Worm (Caenorhabditis elegans) whole organism, late embryonic: Measurements from ENCODE around the gene W05B10.4.

ENCODE experiments used
- C08G9.2 ChIP-seq: sonication (generic microtip); optimal IDR thresholded peaks from 2 replicates; lab custom pipeline; 2016; ENCODE audit warnings: mild to moderate bottlenecking, missing genetic modification characterization, moderate library complexity, missing compliant biosample characterization
- C38D4.7 ChIP-seq: fragments of 200-800 bp; sonication (Bioruptor generic); optimal IDR thresholded peaks from 2 replicates; lab custom pipeline; 2018; ENCODE audit warnings: mild to moderate bottlenecking, missing genetic modification characterization, moderate library complexity, missing compliant biosample characterization
- K09A11.1 ChIP-seq: sonication (generic microtip); optimal IDR thresholded peaks from 2 replicates; lab custom pipeline; 2017; ENCODE audit warnings: antibody characterized with exemption, mild to moderate bottlenecking, missing genetic modification characterization, missing compliant biosample characterization; ENCODE audit not compliant: insufficient read depth
- Y22D7AL.16 ChIP-seq: sonication (generic microtip); optimal IDR thresholded peaks from 2 replicates; lab custom pipeline; 2016; ENCODE audit warnings: missing genetic modification characterization, missing compliant biosample characterization
- ahr-1 ChIP-seq: sonication (generic microtip); optimal IDR thresholded peaks from 2 replicates; lab custom pipeline; 2016; ENCODE audit warnings: missing genetic modification characterization, missing compliant biosample characterization
- ceh-18 ChIP-seq: sonication (generic microtip); optimal IDR thresholded peaks from 2 replicates; lab custom pipeline; 2016; ENCODE audit warnings: missing genetic modification characterization, missing compliant biosample characterization
- ceh-19 ChIP-seq: fragments of 200-800 bp; sonication (Bioruptor generic); optimal IDR thresholded peaks from 2 replicates; lab custom pipeline; 2018; ENCODE audit warnings: mild to moderate bottlenecking, missing genetic modification characterization, missing compliant biosample characterization
- ceh-2 ChIP-seq: sonication (generic microtip); optimal IDR thresholded peaks from 2 replicates; lab custom pipeline; 2016; ENCODE audit warnings: missing genotype, missing genetic modification characterization, missing compliant biosample characterization
- ceh-22 ChIP-seq: sonication (generic microtip); optimal IDR thresholded peaks from 2 replicates; lab custom pipeline; 2017; ENCODE audit warnings: missing biosample characterization, missing genetic modification characterization
- ceh-24 ChIP-seq: sonication (generic microtip); optimal IDR thresholded peaks from 2 replicates; lab custom pipeline; 2016; ENCODE audit warnings: mild to moderate bottlenecking, missing genetic modification characterization, missing compliant biosample characterization
- ceh-31 ChIP-seq: sonication (generic microtip); optimal IDR thresholded peaks from 2 replicates; lab custom pipeline; 2016; ENCODE audit warnings: missing genetic modification characterization, missing compliant biosample characterization
- ceh-34 ChIP-seq: sonication (generic microtip); optimal IDR thresholded peaks from 2 replicates; lab custom pipeline; 2016; ENCODE audit warnings: mild to moderate bottlenecking, missing genetic modification characterization, missing compliant biosample characterization
- ceh-48 ChIP-seq: sonication (generic microtip); optimal IDR thresholded peaks from 2 replicates; lab custom pipeline; 2016; ENCODE audit warnings: missing genetic modification characterization, inconsistent platforms, missing compliant biosample characterization
- dmd-4 ChIP-seq: sonication (generic microtip); optimal IDR thresholded peaks from 2 replicates; lab custom pipeline; 2016; ENCODE audit warnings: borderline replicate concordance, missing genetic modification characterization, missing compliant biosample characterization
- elt-2 ChIP-seq: sonication (generic microtip); optimal IDR thresholded peaks from 2 replicates; lab custom pipeline; 2016; ENCODE audit warnings: missing genetic modification reagents, missing genetic modification characterization, missing compliant biosample characterization
- elt-4 ChIP-seq: sonication (generic microtip); optimal IDR thresholded peaks from 2 replicates; lab custom pipeline; 2016; ENCODE audit warnings: missing genetic modification characterization, missing compliant biosample characterization
- eyg-1 ChIP-seq: sonication (generic microtip); optimal IDR thresholded peaks from 2 replicates; lab custom pipeline; 2016; ENCODE audit warnings: missing genotype, missing genetic modification characterization, missing compliant biosample characterization
- fkh-6 ChIP-seq: sonication (generic microtip); optimal IDR thresholded peaks from 2 replicates; lab custom pipeline; 2016; ENCODE audit warnings: missing genetic modification characterization, missing compliant biosample characterization
- hlh-15 ChIP-seq: sonication (generic microtip); optimal IDR thresholded peaks from 2 replicates; lab custom pipeline; 2016; ENCODE audit warnings: missing genetic modification characterization, missing compliant biosample characterization
- hlh-30 ChIP-seq: sonication (generic microtip); optimal IDR thresholded peaks from 2 replicates; lab custom pipeline; 2017; ENCODE audit warnings: antibody characterized with exemption, missing genetic modification characterization, missing compliant biosample characterization; ENCODE audit not compliant: insufficient read depth
- hlh-8 ChIP-seq: sonication (generic microtip); optimal IDR thresholded peaks from 2 replicates; lab custom pipeline; 2016; ENCODE audit warnings: missing genotype, missing genetic modification characterization, missing compliant biosample characterization
- mec-3 ChIP-seq: sonication (generic microtip); optimal IDR thresholded peaks from 2 replicates; lab custom pipeline; 2016; ENCODE audit warnings: borderline replicate concordance, missing genetic modification characterization, missing compliant biosample characterization
- nhr-11 ChIP-seq: fragments of 150-350 bp; optimal IDR thresholded peaks from 2 replicates; lab custom pipeline; 2014; ENCODE audit warnings: missing biosample characterization, missing genetic modification characterization
- odd-2 ChIP-seq: sonication (generic microtip); optimal IDR thresholded peaks from 2 replicates; lab custom pipeline; 2017; ENCODE audit warnings: antibody characterized with exemption, mild to moderate bottlenecking, missing genetic modification characterization, missing compliant biosample characterization
- pag-3 ChIP-seq: sonication (generic microtip); optimal IDR thresholded peaks from 2 replicates; lab custom pipeline; 2016; ENCODE audit warnings: missing compliant biosample characterization, missing genetic modification characterization, borderline replicate concordance
- pha-4 ChIP-seq: fragments of 150-350 bp; optimal IDR thresholded peaks from 2 replicates; lab custom pipeline; 2018; ENCODE audit warnings: missing biosample characterization, missing genetic modification reagents, missing genetic modification characterization
- rnt-1 ChIP-seq: sonication (generic microtip); optimal IDR thresholded peaks from 2 replicates; lab custom pipeline; 2016; ENCODE audit warnings: missing genetic modification characterization, missing compliant biosample characterization
- sox-2 ChIP-seq: fragments of 200-800 bp; sonication (Bioruptor generic); IDR thresholded peaks from 2 replicates; pipeline ENCODE4 v1.3.6; 2022; ENCODE audit warnings: missing genetic modification reagents, missing genetic modification characterization, missing compliant biosample characterization
- sox-4 ChIP-seq: sonication (generic microtip); optimal IDR thresholded peaks from 2 replicates; lab custom pipeline; 2017; ENCODE audit warnings: mild to moderate bottlenecking, missing genetic modification characterization, inconsistent platforms, missing compliant biosample characterization
- syd-9 ChIP-seq: sonication (generic microtip); optimal IDR thresholded peaks from 2 replicates; lab custom pipeline; 2016; ENCODE audit warnings: mild to moderate bottlenecking, missing genetic modification characterization, moderate library complexity, missing compliant biosample characterization
- tbx-2 ChIP-seq: sonication (generic microtip); optimal IDR thresholded peaks from 2 replicates; lab custom pipeline; 2016; ENCODE audit warnings: missing genetic modification characterization, missing compliant biosample characterization
- tbx-7 ChIP-seq: sonication (generic microtip); optimal IDR thresholded peaks from 2 replicates; lab custom pipeline; 2016; ENCODE audit warnings: missing genotype, missing genetic modification characterization, missing compliant biosample characterization
- unc-3 ChIP-seq, 2 experiments: fragments of 200-800 bp in 1 of 2; sonication (Bioruptor generic) in 1 of 2; sonication (generic microtip) in 1 of 2; conservative IDR thresholded peaks in 1 of 2; optimal IDR thresholded peaks in 1 of 2; 2 replicates each; pipeline versions ENCODE4 v1.3.6 to Lab custom; 2016 to 2022; ENCODE audit warnings: missing compliant biosample characterization in 2 of 2, missing genetic modification characterization in 2 of 2, missing genetic modification reagents in 1 of 2
- unc-42 ChIP-seq: sonication (generic microtip); optimal IDR thresholded peaks from 2 replicates; lab custom pipeline; 2016; ENCODE audit warnings: missing genotype, missing genetic modification characterization, missing compliant biosample characterization
- unc-55 ChIP-seq: sonication (generic microtip); optimal IDR thresholded peaks from 2 replicates; lab custom pipeline; 2017; ENCODE audit warnings: missing biosample characterization, missing genetic modification reagents, missing genetic modification characterization
- unc-86 ChIP-seq: sonication (generic microtip); optimal IDR thresholded peaks from 2 replicates; lab custom pipeline; 2016; ENCODE audit warnings: missing genetic modification characterization, missing compliant biosample characterization
- zip-5 ChIP-seq: sonication (generic microtip); optimal IDR thresholded peaks from 2 replicates; lab custom pipeline; 2016; ENCODE audit warnings: missing genetic modification characterization, missing compliant biosample characterization
- ztf-16 ChIP-seq: sonication (generic microtip); optimal IDR thresholded peaks from 2 replicates; lab custom pipeline; 2017; ENCODE audit warnings: missing genetic modification characterization, missing compliant biosample characterization

Gene W05B10.4

ce11 chrV:12711999-12712398, 44.0 kb downstream of the W05B10.4 start, which contains the start of gene R11D1.3:
R11D1.3 (minus strand) TSS chrV:12712099.
- TF ChIP-seq K09A11.1 (tag; lab: Kevin White, UChicago) (no peak), ceh-34 (tag; lab: Kevin White, UChicago) (no peak), C08G9.2 (tag; lab: Kevin White, UChicago) (no peak), elt-4 (tag; lab: Kevin White, UChicago) (no peak), mec-3 (no peak), syd-9 (tag; lab: Kevin White, UChicago) (no peak), ceh-48 (tag; lab: Kevin White, UChicago) (no peak), elt-2 (no peak), ahr-1 (tag; lab: Kevin White, UChicago) (no peak), ztf-16 (tag; lab: Kevin White, UChicago) (no peak), ceh-19 (GFP tag; lab: Kevin White, UChicago) (no peak), unc-55 (GFP tag; lab: Kevin White, UChicago) (no peak), eyg-1 (tag; lab: Kevin White, UChicago) (no peak), sox-2 (GFP tag; lab: Robert Waterston, UW) (no peak), Y22D7AL.16 (no peak), tbx-7 (tag; lab: Kevin White, UChicago) (no peak), hlh-30 (tag; lab: Kevin White, UChicago) (no peak), unc-86 (tag; lab: Kevin White, UChicago) (no peak)

ce11 chrV:12714120-12714519, 46.1 kb downstream of the W05B10.4 start, which contains the start of gene R11D1.4:
R11D1.4 (minus strand) TSS chrV:12714220.
- TF ChIP-seq fkh-6 (no peak), dmd-4 (no peak), unc-3 (GFP tag; conservative IDR thresholded peaks at IDR 0.05; lab: Robert Waterston, UW) (no peak), unc-3 (tag; optimal IDR thresholded peaks at IDR 0.05; lab: Kevin White, UChicago) (no peak), unc-86 (tag; lab: Kevin White, UChicago) (no peak), ceh-19 (GFP tag; lab: Kevin White, UChicago) (no peak), pag-3 (tag; lab: Kevin White, UChicago) (no peak), unc-42 (no peak), odd-2 (tag; lab: Kevin White, UChicago) (no peak), ceh-22 (no peak), hlh-15 (tag; lab: Kevin White, UChicago) (no peak), elt-4 (tag; lab: Kevin White, UChicago) (no peak), tbx-2 (tag; lab: Kevin White, UChicago) (no peak), rnt-1 (tag; lab: Kevin White, UChicago) (no peak), ceh-18 (tag; lab: Kevin White, UChicago) (no peak), sox-4 (tag; lab: Kevin White, UChicago) (no peak), hlh-30 (tag; lab: Kevin White, UChicago) (no peak)

ce11 chrV:12716447-12716846, 48.4 kb downstream of the W05B10.4 start, which contains the start of gene str-178:
str-178 (minus strand) TSS chrV:12716547.
- TF ChIP-seq unc-86 (tag; lab: Kevin White, UChicago) (no peak), zip-5 (tag; lab: Kevin White, UChicago) (no peak)

- TF ChIP-seq ceh-19 (GFP tag; lab: Kevin White, UChicago) (no peak), unc-42 (no peak), ceh-2 (no peak), C38D4.7 (no peak), hlh-8 (no peak), K09A11.1 (tag; lab: Kevin White, UChicago) (no peak), ceh-31 (tag; lab: Kevin White, UChicago) (no peak), unc-3 (GFP tag; conservative IDR thresholded peaks at IDR 0.05; lab: Robert Waterston, UW) (no peak), unc-3 (tag; optimal IDR thresholded peaks at IDR 0.05; lab: Kevin White, UChicago) (no peak), elt-2 (no peak), hlh-30 (tag; lab: Kevin White, UChicago) (no peak), nhr-11 (tag; lab: Kevin White, UChicago) (no peak), unc-86 (tag; lab: Kevin White, UChicago) (no peak), mec-3 (no peak), ceh-24 (tag; lab: Kevin White, UChicago) (no peak), pha-4 (tag; lab: Kevin White, UChicago) (no peak), fkh-6 (no peak)
These were observed 50.6 kb downstream of the W05B10.4 start, which contains the start of gene str-181 for ce11 chrV:12718622-12719021. str-181 (minus strand) TSS chrV:12718722.
